Fruit fly (Drosophila melanogaster): ENCODE measurements around the gene mab-21.
A peak's percentile ranks its signal among the peaks of the same experiment; 100 is the strongest.

Gene mab-21

DNA sequence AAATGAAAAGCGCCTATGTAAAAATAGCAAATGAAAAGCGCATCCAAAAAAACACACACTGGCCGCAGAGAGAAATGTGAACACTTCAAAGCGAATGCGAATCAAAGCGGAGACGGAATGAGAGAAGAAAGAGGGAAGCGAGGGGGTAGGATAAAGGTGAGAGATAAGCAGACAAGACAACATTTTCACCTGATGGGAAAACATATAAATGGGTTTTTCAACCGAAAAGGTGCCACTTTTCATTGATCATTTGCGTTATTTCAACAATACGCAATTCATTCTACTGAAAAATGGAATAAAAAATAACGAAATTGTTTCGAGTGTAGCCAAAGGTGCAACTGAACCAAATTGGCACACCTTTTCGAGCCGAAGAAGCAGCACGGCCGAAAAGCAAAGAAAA, 35.9 kb downstream of the mab-21 start (continued):
- TF ChIP-seq CG7745 (tag; optimal IDR thresholded peaks at IDR 0.05) (no peak), H2.0 (GFP tag; IDR thresholded peaks at IDR 0.05) (0 out of 2 replicates have a peak, but pooled peaks have one; percentile 22), CG16815 (GFP tag; optimal IDR thresholded peaks at IDR 0.05) (no peak), CG8924 (tag; optimal IDR thresholded peaks at IDR 0.05) (no peak), mirr (GFP tag; optimal IDR thresholded peaks at IDR 0.05) (no peak), CG12155 (GFP tag; optimal IDR thresholded peaks at IDR 0.05) (no peak), fd96Cb (tag; optimal IDR thresholded peaks at IDR 0.05) (no peak), NK7.1 (GFP tag; optimal IDR thresholded peaks at IDR 0.05) (no peak), az2 (GFP tag; optimal IDR thresholded peaks at IDR 0.05) (no peak), dati (GFP tag; IDR thresholded peaks at IDR 0.05) (no peak), pum (GFP tag; optimal IDR thresholded peaks at IDR 0.05) (no peak), MESR4 (GFP tag; optimal IDR thresholded peaks at IDR 0.05) (no peak), CG10147 (GFP tag; optimal IDR thresholded peaks at IDR 0.05) (no peak), Hand (GFP tag; optimal IDR thresholded peaks at IDR 0.05) (no peak), ken (GFP tag; IDR thresholded peaks at IDR 0.05) (no peak), CG8944 (GFP tag; optimal IDR thresholded peaks at IDR 0.05) (peak; percentile 2), CG15073 (GFP tag; optimal IDR thresholded peaks at IDR 0.05) (no peak), tap (tag; optimal IDR thresholded peaks at IDR 0.05) (no peak), da (GFP tag; optimal IDR thresholded peaks at IDR 0.05) (no peak), sug (tag; optimal IDR thresholded peaks at IDR 0.05) (no peak), HLH54F (GFP tag; optimal IDR thresholded peaks at IDR 0.05) (no peak), Sox102F (GFP tag; optimal IDR thresholded peaks at IDR 0.05) (peak; percentile 45), CG11398 (GFP tag; optimal IDR thresholded peaks at IDR 0.05) (no peak), Nf-YC (tag; optimal IDR thresholded peaks at IDR 0.05) (no peak), Deaf1 (tag; optimal IDR thresholded peaks at IDR 0.05) (no peak), CG2875 (GFP tag; optimal IDR thresholded peaks at IDR 0.05) (no peak), Med (GFP tag) (peak; percentile 78), CG6654 (GFP tag; optimal IDR thresholded peaks at IDR 0.05) (no peak), NfI (GFP tag; optimal IDR thresholded peaks at IDR 0.05) (no peak), kay (GFP tag; optimal IDR thresholded peaks at IDR 0.05) (no peak), CG8765 (GFP tag; IDR thresholded peaks at IDR 0.05) (no peak), Sox100B (GFP tag; optimal IDR thresholded peaks at IDR 0.05) (no peak), odd (GFP tag; optimal IDR thresholded peaks at IDR 0.05) (no peak), fd102C (GFP tag; optimal IDR thresholded peaks at IDR 0.05) (no peak), CG15514 (GFP tag; optimal IDR thresholded peaks at IDR 0.05) (no peak), jumu (GFP tag; optimal IDR thresholded peaks at IDR 0.05) (no peak), fd64A (GFP tag; optimal IDR thresholded peaks at IDR 0.05) (no peak), CG8478 (optimal IDR thresholded peaks at IDR 0.05) (no peak), Sry-δ (GFP tag; optimal IDR thresholded peaks at IDR 0.05) (no peak), phol (tag; optimal IDR thresholded peaks at IDR 0.05) (peak; percentile 21), CG14965 (GFP tag; optimal IDR thresholded peaks at IDR 0.05; ENCODE audit: borderline replicate concordance) (no peak), sim (GFP tag; IDR thresholded peaks at IDR 0.05) (no peak), CG13123 (GFP tag; optimal IDR thresholded peaks at IDR 0.05) (no peak), wor (GFP tag; IDR thresholded peaks at IDR 0.05) (no peak), sqz (GFP tag; optimal IDR thresholded peaks at IDR 0.05) (no peak), Adf1 (GFP tag; IDR thresholded peaks at IDR 0.05) (no peak), Sry-β (GFP tag; optimal IDR thresholded peaks at IDR 0.05) (no peak), CG10565 (GFP tag; optimal IDR thresholded peaks at IDR 0.05) (no peak), run (tag; optimal IDR thresholded peaks at IDR 0.05) (no peak), PHDP (tag; optimal IDR thresholded peaks at IDR 0.05) (no peak), bigmax (GFP tag; optimal IDR thresholded peaks at IDR 0.05) (no peak)
